Fruit fly (Drosophila melanogaster): ENCODE data around the gene Cp36.

- TF ChIP-seq bab1 (GFP tag; optimal IDR thresholded peaks at IDR 0.05) = no peak
- TF ChIP-seq kay (GFP tag; ENCODE audit: borderline replicate concordance) = no peak
- TF ChIP-seq CG11617 (GFP tag; optimal IDR thresholded peaks at IDR 0.05) = no peak
- TF ChIP-seq cic (GFP tag; optimal IDR thresholded peaks at IDR 0.05) = peak; percentile 2
- TF ChIP-seq CG14711 (tag; optimal IDR thresholded peaks at IDR 0.05) = no peak
- TF ChIP-seq CG7101 (tag; optimal IDR thresholded peaks at IDR 0.05) = no peak
- TF ChIP-seq Clk (GFP tag; optimal IDR thresholded peaks at IDR 0.05) = no peak
- TF ChIP-seq CG33017 (tag; optimal IDR thresholded peaks at IDR 0.05) = no peak
- TF ChIP-seq ovo (GFP tag; optimal IDR thresholded peaks at IDR 0.05) = no peak
- no peak for TF ChIP-seq CG12768 (GFP tag; optimal IDR thresholded peaks at IDR 0.05)
- no peak for TF ChIP-seq CG7045 (GFP tag; optimal IDR thresholded peaks at IDR 0.05)
- TF ChIP-seq Mnt (GFP tag; optimal IDR thresholded peaks at IDR 0.05) = peak; percentile 6
Observed at dm6 chrX:8460686-8461085, 18.4 kb upstream of the Cp36 start, which contains the start of gene CG15347.
